Worm (Caenorhabditis elegans): ENCODE data around the gene emb-1.

Gene emb-1

ce11 chrIII:5208992-5209391, 35.8 kb downstream of the emb-1 start, which contains the start of gene syx-16:
TSS of gene syx-16 (minus strand) at chrIII:5209109.
- no peak for TF ChIP-seq unc-62 (GFP tag; optimal IDR thresholded peaks at IDR 0.05)

ce11 chrIII:5210269-5210668, 37.0 kb downstream of the emb-1 start:
- TF ChIP-seq unc-62 (GFP tag; optimal IDR thresholded peaks at IDR 0.05), result no peak

- no peak for TF ChIP-seq unc-62 (GFP tag; optimal IDR thresholded peaks at IDR 0.05)
Measured at ce11 chrIII:5214162-5214561, 40.9 kb downstream of the emb-1 start.

- no peak for TF ChIP-seq unc-62 (GFP tag; optimal IDR thresholded peaks at IDR 0.05)
Measured at ce11 chrIII:5215375-5215774, 42.1 kb downstream of the emb-1 start, which contains the start of gene ZC155.4. TSS of gene ZC155.4 (minus strand) at chrIII:5215475.

ce11 chrIII:5217511-5217910, 44.3 kb downstream of the emb-1 start, which contains the start of gene cutl-19:
TSS of gene cutl-19 (minus strand) at chrIII:5217611.
- TF ChIP-seq unc-62 (GFP tag; optimal IDR thresholded peaks at IDR 0.05), result no peak

- no peak for TF ChIP-seq unc-62 (GFP tag; optimal IDR thresholded peaks at IDR 0.05)
Measured at ce11 chrIII:5218687-5219086, 45.4 kb downstream of the emb-1 start, which contains the start of gene ZC155.2. TSS of gene ZC155.2 (plus strand) at chrIII:5218987.

- no peak for TF ChIP-seq unc-62 (GFP tag; optimal IDR thresholded peaks at IDR 0.05)
Measured at ce11 chrIII:5221820-5222219, 48.6 kb downstream of the emb-1 start.

ce11 chrIII:5222777-5223176, 49.5 kb downstream of the emb-1 start:
- no peak for TF ChIP-seq unc-62 (GFP tag; optimal IDR thresholded peaks at IDR 0.05)

Measured in whole organism, dauer.